Worm (Caenorhabditis elegans): Measurements from ENCODE around the gene H32C10.1.

ce11 chrIV:5927805-5928204, 6.3 kb upstream of the H32C10.1 start:
- TF ChIP-seq W03F9.2 (tag; optimal IDR thresholded peaks at IDR 0.05) = no peak
- TF ChIP-seq him-1 (tag; optimal IDR thresholded peaks at IDR 0.05) = no peak
- TF ChIP-seq dao-5 (tag; optimal IDR thresholded peaks at IDR 0.05) = no peak

Data from whole organism, L4/young adult.